Worm (Caenorhabditis elegans) whole organism, L2 larva: ENCODE measurements around the gene col-38.

ENCODE experiments used
- C34F6.9 ChIP-seq: fragments of 150-350 bp; optimal IDR thresholded peaks from 2 replicates; lab custom pipeline; 2014; ENCODE audit warnings: missing biosample characterization, missing genetic modification characterization
- F13H6.1 ChIP-seq: sonication (generic microtip); optimal IDR thresholded peaks from 2 replicates; lab custom pipeline; 2016; ENCODE audit warnings: missing genetic modification characterization, missing compliant biosample characterization
- R02D3.7 ChIP-seq: fragments of 150-350 bp; optimal IDR thresholded peaks from 2 replicates; lab custom pipeline; 2014; ENCODE audit warnings: missing biosample characterization, missing genetic modification characterization
- ZK546.5 ChIP-seq: sonication (generic microtip); optimal IDR thresholded peaks from 2 replicates; lab custom pipeline; 2017; ENCODE audit warnings: missing biosample characterization, missing genetic modification characterization
- aly-2 ChIP-seq: fragments of 150-350 bp; optimal IDR thresholded peaks from 2 replicates; lab custom pipeline; 2014; ENCODE audit warnings: missing biosample characterization, missing genetic modification characterization
- blmp-1 ChIP-seq: sonication (generic microtip); optimal IDR thresholded peaks from 2 replicates; lab custom pipeline; 2017; ENCODE audit warnings: missing genetic modification characterization, mild to moderate bottlenecking, missing compliant biosample characterization, antibody characterized with exemption, moderate library complexity; ENCODE audit not compliant: insufficient read depth
- ceh-16 ChIP-seq: fragments of 150-350 bp; optimal IDR thresholded peaks from 2 replicates; lab custom pipeline; 2014; ENCODE audit warnings: missing biosample characterization, missing genetic modification characterization
- ceh-82 ChIP-seq: fragments of 150-350 bp; optimal IDR thresholded peaks from 2 replicates; lab custom pipeline; 2014; ENCODE audit warnings: missing biosample characterization, missing genetic modification characterization
- crh-2 ChIP-seq: sonication (generic microtip); optimal IDR thresholded peaks from 2 replicates; lab custom pipeline; 2017; ENCODE audit warnings: missing biosample characterization, missing genetic modification characterization
- dmd-4 ChIP-seq: sonication (generic microtip); optimal IDR thresholded peaks from 2 replicates; lab custom pipeline; 2017; ENCODE audit warnings: missing biosample characterization, missing genetic modification characterization
- egl-27 ChIP-seq: sonication (generic microtip); optimal IDR thresholded peaks from 3 replicates; lab custom pipeline; 2017; ENCODE audit warnings: missing biosample characterization, missing genetic modification reagents, missing genetic modification characterization
- elt-1 ChIP-seq: fragments of 150-350 bp; optimal IDR thresholded peaks from 2 replicates; lab custom pipeline; 2014; ENCODE audit warnings: missing biosample characterization, missing genetic modification characterization
- elt-3 ChIP-seq: sonication (generic microtip); optimal IDR thresholded peaks from 2 replicates; lab custom pipeline; 2017; ENCODE audit warnings: missing biosample characterization, missing genetic modification characterization
- fos-1 ChIP-seq: fragments of 150-350 bp; optimal IDR thresholded peaks from 2 replicates; lab custom pipeline; 2014; ENCODE audit warnings: missing biosample characterization, missing genetic modification characterization
- gmeb-1 ChIP-seq: fragments of 150-350 bp; optimal IDR thresholded peaks from 2 replicates; lab custom pipeline; 2014; ENCODE audit warnings: missing biosample characterization, missing genetic modification characterization
- lin-11 ChIP-seq: fragments of 150-350 bp; sonication (generic microtip); optimal IDR thresholded peaks from 2 replicates; lab custom pipeline; 2014; ENCODE audit warnings: missing biosample characterization, missing genetic modification characterization, inconsistent platforms, mixed read lengths
- lin-13 ChIP-seq: fragments of 150-350 bp; optimal IDR thresholded peaks from 2 replicates; lab custom pipeline; 2014; ENCODE audit warnings: missing biosample characterization, missing genetic modification reagents, missing genetic modification characterization
- lin-39 ChIP-seq: fragments of 150-350 bp; optimal IDR thresholded peaks from 2 replicates; lab custom pipeline; 2014; ENCODE audit warnings: missing biosample characterization, missing genetic modification reagents, missing genetic modification characterization
- lsy-2 ChIP-seq, 2 experiments: fragments of 150-350 bp in 1 of 2; sonication (generic microtip) in 1 of 2; optimal IDR thresholded peaks; 2 replicates each; lab custom pipeline; 2014 to 2017; ENCODE audit warnings: missing biosample characterization in 2 of 2, missing genetic modification characterization in 2 of 2
- mab-5 ChIP-seq: fragments of 150-350 bp; optimal IDR thresholded peaks from 2 replicates; lab custom pipeline; 2014; ENCODE audit warnings: missing biosample characterization, missing genetic modification characterization
- mbf-1 ChIP-seq: sonication (generic microtip); optimal IDR thresholded peaks from 2 replicates; lab custom pipeline; 2017; ENCODE audit warnings: missing biosample characterization, missing genetic modification characterization
- mdl-1 ChIP-seq, 2 experiments: fragments of 150-350 bp in 1 of 2; sonication (generic microtip) in 1 of 2; optimal IDR thresholded peaks; 2 replicates each; lab custom pipeline; 2017; ENCODE audit warnings: missing biosample characterization in 2 of 2, missing genetic modification characterization in 2 of 2
- nhr-10 ChIP-seq: sonication (generic microtip); optimal IDR thresholded peaks from 2 replicates; lab custom pipeline; 2017; ENCODE audit warnings: missing biosample characterization, missing genetic modification characterization
- nhr-11 ChIP-seq: fragments of 150-350 bp; optimal IDR thresholded peaks from 2 replicates; lab custom pipeline; 2014; ENCODE audit warnings: missing biosample characterization, missing genetic modification characterization
- nhr-12 ChIP-seq: fragments of 150-350 bp; optimal IDR thresholded peaks from 2 replicates; lab custom pipeline; 2014; ENCODE audit warnings: missing biosample characterization, missing genetic modification characterization
- nhr-129 ChIP-seq: fragments of 150-350 bp; optimal IDR thresholded peaks from 2 replicates; lab custom pipeline; 2014; ENCODE audit warnings: missing biosample characterization, missing genetic modification characterization
- nhr-21 ChIP-seq: fragments of 150-350 bp; optimal IDR thresholded peaks from 2 replicates; lab custom pipeline; 2014; ENCODE audit warnings: missing biosample characterization, missing genetic modification characterization
- nhr-23 ChIP-seq: fragments of 150-350 bp; optimal IDR thresholded peaks from 2 replicates; lab custom pipeline; 2014; ENCODE audit warnings: missing biosample characterization, missing genetic modification reagents, missing genetic modification characterization
- nhr-237 ChIP-seq: fragments of 150-350 bp; optimal IDR thresholded peaks from 2 replicates; lab custom pipeline; 2014; ENCODE audit warnings: missing biosample characterization, missing genetic modification characterization
- nhr-77 ChIP-seq: fragments of 150-350 bp; optimal IDR thresholded peaks from 2 replicates; lab custom pipeline; 2014; ENCODE audit warnings: missing biosample characterization, missing genetic modification characterization
- peb-1 ChIP-seq: fragments of 150-350 bp; optimal IDR thresholded peaks from 2 replicates; lab custom pipeline; 2014; ENCODE audit warnings: missing biosample characterization, missing genetic modification characterization
- sem-4 ChIP-seq: fragments of 150-350 bp; optimal IDR thresholded peaks from 2 replicates; lab custom pipeline; 2014; ENCODE audit warnings: missing biosample characterization, missing genetic modification reagents, missing genetic modification characterization
- skn-1 ChIP-seq: sonication (generic microtip); optimal IDR thresholded peaks from 2 replicates; lab custom pipeline; 2017; ENCODE audit warnings: missing biosample characterization, missing genetic modification characterization
- sma-3 ChIP-seq: sonication (generic microtip); optimal IDR thresholded peaks from 2 replicates; lab custom pipeline; 2016; ENCODE audit warnings: missing genetic modification reagents, missing genetic modification characterization, missing compliant biosample characterization
- sma-9 ChIP-seq, 2 experiments: fragments of 150-350 bp in 1 of 2; sonication (generic microtip) in 1 of 2; optimal IDR thresholded peaks; 2 replicates each; lab custom pipeline; 2014 to 2016; ENCODE audit warnings: missing genetic modification characterization in 2 of 2, mild to moderate bottlenecking in 1 of 2, missing biosample characterization in 1 of 2, missing compliant biosample characterization in 1 of 2, missing genetic modification reagents in 1 of 2, moderate library complexity in 1 of 2
- unc-39 ChIP-seq: fragments of 150-350 bp; optimal IDR thresholded peaks from 2 replicates; lab custom pipeline; 2014; ENCODE audit warnings: missing biosample characterization, missing genetic modification characterization
- unc-55 ChIP-seq: fragments of 150-350 bp; sonication (generic microtip); optimal IDR thresholded peaks from 3 replicates; lab custom pipeline; 2014; ENCODE audit warnings: missing biosample characterization, missing genetic modification reagents, missing genetic modification characterization
- unc-62 ChIP-seq: fragments of 150-350 bp; optimal IDR thresholded peaks from 2 replicates; lab custom pipeline; 2014; ENCODE audit warnings: missing biosample characterization, missing genetic modification reagents, missing genetic modification characterization
- zag-1 ChIP-seq: fragments of 150-350 bp; optimal IDR thresholded peaks from 2 replicates; lab custom pipeline; 2014; ENCODE audit warnings: missing biosample characterization, missing genetic modification characterization

col-38 gene

ce11 chrII:8546975-8547374 lies 21.9 kb downstream of the col-38 start:
- TF ChIP-seq nhr-77 (tag; lab: Kevin White, UChicago): no peak
- TF ChIP-seq lsy-2 (tag; optimal IDR thresholded peaks at IDR 0.05; lab: Kevin White, UChicago): peak in 1 of 2 experiments; percentile 30
- TF ChIP-seq mab-5 (tag; lab: Kevin White, UChicago): peak; percentile 3
- TF ChIP-seq unc-55: peak; percentile 12
- no peak for TF ChIP-seq ceh-82 (tag; lab: Kevin White, UChicago)
- TF ChIP-seq nhr-129 (tag; lab: Kevin White, UChicago): peak; percentile 79
- no peak for TF ChIP-seq skn-1 (tag; lab: Kevin White, UChicago)
- TF ChIP-seq C34F6.9 (tag; lab: Kevin White, UChicago): peak; percentile 31
- TF ChIP-seq sma-3 (GFP tag; lab: Kevin White, UChicago): no peak
- no peak for TF ChIP-seq elt-3 (tag; lab: Kevin White, UChicago)
- no peak for TF ChIP-seq unc-62 (GFP tag; lab: Kevin White, UChicago)
- no peak for TF ChIP-seq nhr-12 (tag; lab: Kevin White, UChicago)
- TF ChIP-seq ZK546.5 (tag; lab: Kevin White, UChicago): no peak
- no peak for TF ChIP-seq nhr-237
- no peak for TF ChIP-seq mdl-1 (tag; optimal IDR thresholded peaks at IDR 0.05; lab: Kevin White, UChicago)
- no peak for TF ChIP-seq lin-39 (tag; lab: Kevin White, UChicago)
- TF ChIP-seq mbf-1 (tag; lab: Kevin White, UChicago): no peak
- TF ChIP-seq zag-1 (tag; lab: Kevin White, UChicago): peak; percentile 11
- no peak for TF ChIP-seq elt-1 (tag; lab: Kevin White, UChicago)
- TF ChIP-seq nhr-21 (tag; lab: Kevin White, UChicago): peak; percentile 45
- TF ChIP-seq nhr-11 (tag; lab: Kevin White, UChicago): no peak
- TF ChIP-seq blmp-1 (tag; lab: Kevin White, UChicago): no peak
- peak; percentile 82 for TF ChIP-seq fos-1
- TF ChIP-seq aly-2 (tag; lab: Kevin White, UChicago): no peak
- TF ChIP-seq crh-2 (tag; lab: Kevin White, UChicago): peak; percentile 48
- TF ChIP-seq F13H6.1 (tag; lab: Kevin White, UChicago): peak; percentile 68
- no peak for TF ChIP-seq nhr-10 (tag; lab: Kevin White, UChicago)
- TF ChIP-seq dmd-4 (tag; lab: Kevin White, UChicago): no peak
- peak; percentile 40 for TF ChIP-seq lin-13
- no peak for TF ChIP-seq peb-1
- TF ChIP-seq egl-27 (tag; lab: Kevin White, UChicago): peak; percentile 18
- peak; percentile 6 for TF ChIP-seq sem-4
- peak; percentile 71 for TF ChIP-seq sma-9 (GFP tag; optimal IDR thresholded peaks at IDR 0.05; lab: Kevin White, UChicago)
- TF ChIP-seq sma-9 (tag; optimal IDR thresholded peaks at IDR 0.05; lab: Kevin White, UChicago): no peak
- peak; percentile 30 for TF ChIP-seq lin-11 (tag; lab: Kevin White, UChicago)
- TF ChIP-seq ceh-16 (tag; lab: Kevin White, UChicago): no peak
- TF ChIP-seq, all 48 proteins: peak for 15

DNA sequence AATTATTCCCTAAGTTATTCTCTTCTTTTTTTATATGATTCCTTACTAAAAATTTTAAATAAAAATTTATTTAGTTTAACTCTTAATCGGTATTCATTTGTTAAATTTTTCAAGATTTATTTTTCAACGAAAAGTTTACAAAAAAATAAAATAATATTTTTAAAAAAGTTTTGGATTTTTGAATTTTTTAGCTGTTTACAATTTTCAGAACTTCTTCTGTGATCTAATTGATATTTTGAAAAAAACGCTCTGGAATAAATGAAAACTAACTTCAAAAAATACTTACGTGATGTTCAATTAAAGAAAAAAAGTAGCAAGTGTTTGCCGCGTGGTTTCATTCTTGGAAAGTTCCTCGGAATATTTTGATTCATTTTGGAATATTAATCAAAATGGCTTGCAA lies 23.6 kb downstream of the col-38 start, which contains the start of gene decr-1.2:
Gene decr-1.2, plus strand, starts transcription at position 301 of the 400 bp plus-strand sequence.
- TF ChIP-seq gmeb-1 (tag; lab: Kevin White, UChicago) (no peak), R02D3.7 (tag; lab: Kevin White, UChicago) (no peak), mbf-1 (tag; lab: Kevin White, UChicago) (no peak), nhr-23 (tag; lab: Kevin White, UChicago) (no peak), sma-9 (GFP tag; optimal IDR thresholded peaks at IDR 0.05; lab: Kevin White, UChicago) (no peak), sma-9 (tag; optimal IDR thresholded peaks at IDR 0.05; lab: Kevin White, UChicago) (no peak), egl-27 (tag; lab: Kevin White, UChicago) (no peak), nhr-21 (tag; lab: Kevin White, UChicago) (no peak), nhr-129 (tag; lab: Kevin White, UChicago) (no peak), sem-4 (no peak), lsy-2 (tag; optimal IDR thresholded peaks at IDR 0.05; lab: Kevin White, UChicago) (no peak), nhr-11 (tag; lab: Kevin White, UChicago) (no peak), unc-39 (tag; lab: Kevin White, UChicago) (no peak), blmp-1 (tag; lab: Kevin White, UChicago) (no peak)
- TF ChIP-seq, all 48 proteins: peak for 0

DNA sequence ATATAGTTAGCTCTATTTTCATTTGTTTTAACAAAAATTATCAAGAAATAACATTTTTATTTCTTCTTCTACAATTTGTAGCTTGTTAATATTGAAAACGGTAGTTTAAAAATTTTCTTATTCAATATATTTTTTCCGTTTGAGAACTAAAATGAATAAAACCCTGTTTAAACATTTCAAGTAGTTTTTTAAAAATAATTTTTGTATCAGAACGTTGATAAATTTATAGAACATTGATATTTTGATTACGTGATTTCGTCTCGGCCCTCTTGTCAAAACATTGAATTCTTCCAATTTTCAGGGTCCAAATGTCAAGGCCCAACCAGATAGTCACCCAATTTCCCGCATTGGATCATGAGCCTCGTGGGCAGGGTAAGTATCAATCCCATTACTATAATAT lies 28.5 kb downstream of the col-38 start, which contains the start of gene pqn-73:
Gene pqn-73, plus strand, starts transcription at position 301 of the 400 bp plus-strand sequence.
- no peak for TF ChIP-seq lin-39 (tag; lab: Kevin White, UChicago)
- no peak for TF ChIP-seq elt-3 (tag; lab: Kevin White, UChicago)
